Fruit fly (Drosophila melanogaster) whole organism, embryonic: ENCODE measurements around the gene lectin-24A.

Experiments
- Bdp1 ChIP-seq: fragments of 200-800 bp; sonication (Bioruptor generic); optimal IDR thresholded peaks from 3 replicates; lab custom pipeline; 2016; ENCODE audit warnings: missing biosample characterization, missing genetic modification characterization
- CG10565 ChIP-seq: fragments of 200-800 bp; sonication (Bioruptor generic); optimal IDR thresholded peaks from 3 replicates; lab custom pipeline; 2016; ENCODE audit warnings: missing biosample characterization, mild to moderate bottlenecking, missing genetic modification characterization
- CG2875 ChIP-seq: fragments of 200-800 bp; sonication (Bioruptor generic); optimal IDR thresholded peaks from 2 replicates; lab custom pipeline; 2017; ENCODE audit warnings: missing biosample characterization, mild to moderate bottlenecking, missing genetic modification characterization, missing genetic modification reagents
- CG7745 ChIP-seq: fragments of 200-800 bp; sonication (Bioruptor generic); optimal IDR thresholded peaks from 2 replicates; lab custom pipeline; 2018; ENCODE audit warnings: missing biosample characterization, mild to moderate bottlenecking, missing genetic modification characterization, moderate library complexity
- CG9727 ChIP-seq: fragments of 200-800 bp; sonication (Bioruptor generic); optimal IDR thresholded peaks from 3 replicates; lab custom pipeline; 2017; ENCODE audit warnings: missing biosample characterization, mild to moderate bottlenecking, missing genetic modification characterization
- Lim3 ChIP-seq: fragments of 200-800 bp; sonication (Bioruptor generic); IDR thresholded peaks from 2 replicates; pipeline ENCODE4 v1.3.6; 2022; ENCODE audit warnings: missing biosample characterization, missing genetic modification characterization
- Oaz ChIP-seq: fragments of 200-800 bp; sonication (Bioruptor generic); IDR thresholded peaks from 2 replicates; pipeline ENCODE4 v1.3.6; 2022; ENCODE audit warnings: missing biosample characterization, missing genetic modification characterization
- Vsx1 ChIP-seq: fragments of 200-800 bp; sonication (Bioruptor generic); optimal IDR thresholded peaks from 2 replicates; lab custom pipeline; 2017; ENCODE audit warnings: missing biosample characterization, mild to moderate bottlenecking, missing genetic modification characterization, missing genetic modification reagents
- zen ChIP-seq: fragments of 200-800 bp; sonication (Bioruptor generic); optimal IDR thresholded peaks from 3 replicates; lab custom pipeline; 2018; ENCODE audit warnings: missing biosample characterization, mild to moderate bottlenecking, missing genetic modification characterization, moderate library complexity

DNA sequence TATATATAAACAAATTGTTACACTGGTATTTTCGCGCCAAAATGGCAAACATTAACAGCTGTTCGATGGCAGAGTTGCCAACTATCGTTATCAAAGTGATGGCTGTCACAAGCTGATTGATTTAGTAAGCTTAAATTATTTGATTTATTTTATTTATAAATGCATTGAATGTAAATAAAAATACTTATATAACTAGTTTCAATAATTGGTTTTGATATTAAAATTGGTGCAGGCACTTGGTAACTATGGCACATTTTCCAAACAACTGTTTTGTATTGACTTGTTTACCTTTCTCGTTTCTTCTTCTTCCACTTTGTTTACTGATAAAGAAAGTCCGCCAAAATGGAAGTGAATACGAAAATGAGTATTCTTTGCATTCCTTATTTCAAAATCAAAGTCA lies 5.9 kb downstream of the lectin-24A start, which contains the start of gene cutlet:
- TF ChIP-seq CG9727 (no peak), zen (tag; lab: Kevin White, UChicago) (no peak), Bdp1 (GFP tag; lab: Kevin White, UChicago) (no peak), CG2875 (GFP tag; lab: Kevin White, UChicago) (no peak), Lim3 (GFP tag; lab: Robert Waterston, UW) (no peak), CG10565 (GFP tag; lab: Kevin White, UChicago) (no peak), Vsx1 (no peak), CG7745 (tag; lab: Kevin White, UChicago) (no peak), Oaz (no peak)
